Fruit fly (Drosophila melanogaster): ENCODE data around the gene CPT2.

dm6 chr3L:3017156-3017555, 36.3 kb downstream of the CPT2 start, which contains the start of gene CG32487:
- no peak for TF ChIP-seq CG3032 (tag; optimal IDR thresholded peaks at IDR 0.05)
- TF ChIP-seq CG16779 (tag; optimal IDR thresholded peaks at IDR 0.05): no peak

Data from whole organism, prepupa.